Worm (Caenorhabditis elegans) whole organism, late embryonic: ENCODE data around the gene sna-1.
A peak's percentile ranks its signal among the peaks of the same experiment; 100 is the strongest.

Source experiments
- K09A11.1 ChIP-seq: sonication (generic microtip); optimal IDR thresholded peaks from 2 replicates; lab custom pipeline; 2017; ENCODE audit warnings: antibody characterized with exemption, mild to moderate bottlenecking, missing genetic modification characterization, missing compliant biosample characterization; ENCODE audit not compliant: insufficient read depth
- T23F11.4 ChIP-seq: fragments of 200-800 bp; sonication (Bioruptor generic); optimal IDR thresholded peaks from 2 replicates; lab custom pipeline; 2018; ENCODE audit warnings: mild to moderate bottlenecking, missing genetic modification characterization, missing compliant biosample characterization
- ahr-1 ChIP-seq: sonication (generic microtip); optimal IDR thresholded peaks from 2 replicates; lab custom pipeline; 2016; ENCODE audit warnings: missing genetic modification characterization, missing compliant biosample characterization
- ama-1 ChIP-seq: fragments of 150-350 bp; optimal IDR thresholded peaks from 2 replicates; lab custom pipeline; 2014
- ceh-14 ChIP-seq: sonication (generic microtip); optimal IDR thresholded peaks from 2 replicates; lab custom pipeline; 2016; ENCODE audit warnings: missing genotype, missing genetic modification characterization, missing compliant biosample characterization
- ceh-18 ChIP-seq: sonication (generic microtip); optimal IDR thresholded peaks from 2 replicates; lab custom pipeline; 2016; ENCODE audit warnings: missing genetic modification characterization, missing compliant biosample characterization
- ceh-19 ChIP-seq: fragments of 200-800 bp; sonication (Bioruptor generic); optimal IDR thresholded peaks from 2 replicates; lab custom pipeline; 2018; ENCODE audit warnings: mild to moderate bottlenecking, missing genetic modification characterization, missing compliant biosample characterization
- ceh-2 ChIP-seq: sonication (generic microtip); optimal IDR thresholded peaks from 2 replicates; lab custom pipeline; 2016; ENCODE audit warnings: missing genotype, missing genetic modification characterization, missing compliant biosample characterization
- ceh-24 ChIP-seq: sonication (generic microtip); optimal IDR thresholded peaks from 2 replicates; lab custom pipeline; 2016; ENCODE audit warnings: mild to moderate bottlenecking, missing genetic modification characterization, missing compliant biosample characterization
- ceh-30 ChIP-seq: fragments of 150-350 bp; optimal IDR thresholded peaks from 2 replicates; lab custom pipeline; 2014; ENCODE audit warnings: missing biosample characterization, missing genetic modification characterization
- ceh-31 ChIP-seq: sonication (generic microtip); optimal IDR thresholded peaks from 2 replicates; lab custom pipeline; 2016; ENCODE audit warnings: missing genetic modification characterization, missing compliant biosample characterization
- ceh-34 ChIP-seq: sonication (generic microtip); optimal IDR thresholded peaks from 2 replicates; lab custom pipeline; 2016; ENCODE audit warnings: mild to moderate bottlenecking, missing genetic modification characterization, missing compliant biosample characterization
- ceh-48 ChIP-seq: sonication (generic microtip); optimal IDR thresholded peaks from 2 replicates; lab custom pipeline; 2016; ENCODE audit warnings: missing genetic modification characterization, inconsistent platforms, missing compliant biosample characterization
- ceh-6 ChIP-seq: fragments of 200-800 bp; sonication (Bioruptor generic); optimal IDR thresholded peaks from 2 replicates; lab custom pipeline; 2018; ENCODE audit warnings: mild to moderate bottlenecking, missing genetic modification characterization, missing compliant biosample characterization
- ceh-9 ChIP-seq: sonication (generic microtip); optimal IDR thresholded peaks from 2 replicates; lab custom pipeline; 2016; ENCODE audit warnings: mild to moderate bottlenecking, missing genetic modification characterization, inconsistent platforms, missing compliant biosample characterization
- dmd-4 ChIP-seq: sonication (generic microtip); optimal IDR thresholded peaks from 2 replicates; lab custom pipeline; 2016; ENCODE audit warnings: borderline replicate concordance, missing genetic modification characterization, missing compliant biosample characterization
- dve-1 ChIP-seq: sonication (generic microtip); optimal IDR thresholded peaks from 2 replicates; lab custom pipeline; 2017; ENCODE audit warnings: antibody characterized with exemption, mild to moderate bottlenecking, missing genetic modification characterization, missing compliant biosample characterization
- elt-2 ChIP-seq: sonication (generic microtip); optimal IDR thresholded peaks from 2 replicates; lab custom pipeline; 2016; ENCODE audit warnings: missing genetic modification reagents, missing genetic modification characterization, missing compliant biosample characterization
- ets-4 ChIP-seq: sonication (generic microtip); optimal IDR thresholded peaks from 2 replicates; lab custom pipeline; 2016; ENCODE audit warnings: missing genetic modification characterization, missing compliant biosample characterization
- eyg-1 ChIP-seq: sonication (generic microtip); optimal IDR thresholded peaks from 2 replicates; lab custom pipeline; 2016; ENCODE audit warnings: missing genotype, missing genetic modification characterization, missing compliant biosample characterization
- gmeb-2 ChIP-seq: sonication (generic microtip); optimal IDR thresholded peaks from 2 replicates; lab custom pipeline; 2016; ENCODE audit warnings: missing genetic modification characterization, inconsistent platforms, missing compliant biosample characterization
- hlh-30 ChIP-seq: sonication (generic microtip); optimal IDR thresholded peaks from 2 replicates; lab custom pipeline; 2017; ENCODE audit warnings: antibody characterized with exemption, missing genetic modification characterization, missing compliant biosample characterization; ENCODE audit not compliant: insufficient read depth
- hlh-6 ChIP-seq: sonication (generic microtip); optimal IDR thresholded peaks from 2 replicates; lab custom pipeline; 2016; ENCODE audit warnings: missing genotype, missing genetic modification characterization, missing compliant biosample characterization
- lim-6 ChIP-seq: sonication (generic microtip); optimal IDR thresholded peaks from 2 replicates; lab custom pipeline; 2016; ENCODE audit warnings: missing genetic modification characterization, missing compliant biosample characterization
- mec-3 ChIP-seq: sonication (generic microtip); optimal IDR thresholded peaks from 2 replicates; lab custom pipeline; 2016; ENCODE audit warnings: borderline replicate concordance, missing genetic modification characterization, missing compliant biosample characterization
- nhr-11 ChIP-seq: fragments of 150-350 bp; optimal IDR thresholded peaks from 2 replicates; lab custom pipeline; 2014; ENCODE audit warnings: missing biosample characterization, missing genetic modification characterization
- nhr-232 ChIP-seq: sonication (generic microtip); optimal IDR thresholded peaks from 2 replicates; lab custom pipeline; 2016; ENCODE audit warnings: missing genetic modification characterization, missing compliant biosample characterization
- npax-4 ChIP-seq: sonication (generic microtip); optimal IDR thresholded peaks from 2 replicates; lab custom pipeline; 2016; ENCODE audit warnings: missing genetic modification characterization, missing compliant biosample characterization
- odd-2 ChIP-seq: sonication (generic microtip); optimal IDR thresholded peaks from 2 replicates; lab custom pipeline; 2017; ENCODE audit warnings: antibody characterized with exemption, mild to moderate bottlenecking, missing genetic modification characterization, missing compliant biosample characterization
- pax-1 ChIP-seq: fragments of 150-350 bp; optimal IDR thresholded peaks from 2 replicates; lab custom pipeline; 2014; ENCODE audit warnings: missing biosample characterization, missing genetic modification characterization
- pha-2 ChIP-seq: sonication (generic microtip); optimal IDR thresholded peaks from 2 replicates; lab custom pipeline; 2017; ENCODE audit warnings: mild to moderate bottlenecking, missing genetic modification characterization, missing compliant biosample characterization
- sox-2 ChIP-seq: fragments of 200-800 bp; sonication (Bioruptor generic); IDR thresholded peaks from 2 replicates; pipeline ENCODE4 v1.3.6; 2022; ENCODE audit warnings: missing genetic modification reagents, missing genetic modification characterization, missing compliant biosample characterization
- sox-4 ChIP-seq: sonication (generic microtip); optimal IDR thresholded peaks from 2 replicates; lab custom pipeline; 2017; ENCODE audit warnings: mild to moderate bottlenecking, missing genetic modification characterization, inconsistent platforms, missing compliant biosample characterization
- syd-9 ChIP-seq: sonication (generic microtip); optimal IDR thresholded peaks from 2 replicates; lab custom pipeline; 2016; ENCODE audit warnings: mild to moderate bottlenecking, missing genetic modification characterization, moderate library complexity, missing compliant biosample characterization
- tbx-2 ChIP-seq: sonication (generic microtip); optimal IDR thresholded peaks from 2 replicates; lab custom pipeline; 2016; ENCODE audit warnings: missing genetic modification characterization, missing compliant biosample characterization
- tbx-7 ChIP-seq: sonication (generic microtip); optimal IDR thresholded peaks from 2 replicates; lab custom pipeline; 2016; ENCODE audit warnings: missing genotype, missing genetic modification characterization, missing compliant biosample characterization
- unc-42 ChIP-seq: sonication (generic microtip); optimal IDR thresholded peaks from 2 replicates; lab custom pipeline; 2016; ENCODE audit warnings: missing genotype, missing genetic modification characterization, missing compliant biosample characterization

The sna-1 gene

ce11 chrV:6685499-6685898 lies 25.0 kb downstream of the sna-1 start:
- no peak for TF ChIP-seq T23F11.4 (GFP tag; lab: Kevin White, UChicago)
- no peak for TF ChIP-seq gmeb-2 (tag; lab: Kevin White, UChicago)
- TF ChIP-seq tbx-2 (tag; lab: Kevin White, UChicago), result no peak
- TF ChIP-seq ceh-48 (tag; lab: Kevin White, UChicago), result no peak
- TF ChIP-seq tbx-7 (tag; lab: Kevin White, UChicago), result no peak
- no peak for TF ChIP-seq dmd-4 (tag; lab: Kevin White, UChicago)
- no peak for TF ChIP-seq odd-2 (tag; lab: Kevin White, UChicago)
- no peak for TF ChIP-seq elt-2
- no peak for TF ChIP-seq ceh-14
- TF ChIP-seq mec-3 (tag; lab: Kevin White, UChicago), result no peak
- no peak for TF ChIP-seq unc-42 (tag; lab: Kevin White, UChicago)
- no peak for TF ChIP-seq hlh-6 (tag; lab: Kevin White, UChicago)

DNA sequence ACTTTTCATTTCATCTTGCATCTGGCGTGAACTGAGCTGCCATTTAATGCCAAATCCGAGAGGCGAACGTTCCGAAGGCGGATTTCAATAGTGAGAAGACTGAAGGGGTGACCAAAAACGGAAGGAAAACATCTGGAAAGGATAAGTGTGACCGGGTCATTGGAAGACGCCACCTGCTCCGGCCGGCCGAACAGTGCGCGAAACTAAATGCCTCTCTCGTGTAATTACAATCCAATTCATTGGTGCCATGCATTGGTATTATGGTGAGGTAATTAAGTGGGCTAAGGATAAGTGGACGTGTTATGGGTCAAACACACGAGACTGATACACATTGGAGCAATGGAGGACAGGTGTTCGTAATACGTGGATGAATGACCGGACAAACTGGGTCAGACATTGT lies 25.9 kb downstream of the sna-1 start:
- TF ChIP-seq ceh-31 (tag; lab: Kevin White, UChicago) (peak; percentile 40), unc-42 (tag; lab: Kevin White, UChicago) (peak; percentile 43), sox-2 (GFP tag; lab: Robert Waterston, UW) (peak; percentile 38), ahr-1 (tag; lab: Kevin White, UChicago) (no peak), tbx-7 (tag; lab: Kevin White, UChicago) (no peak), syd-9 (tag; lab: Kevin White, UChicago) (no peak), mec-3 (tag; lab: Kevin White, UChicago) (no peak)

ce11 chrV:6683740-6684139 lies 26.7 kb downstream of the sna-1 start:
- TF ChIP-seq lim-6 (tag; lab: Kevin White, UChicago) (no peak), ama-1 (no peak), ceh-6 (GFP tag; lab: Kevin White, UChicago) (no peak), gmeb-2 (tag; lab: Kevin White, UChicago) (no peak), ceh-19 (no peak), ceh-9 (tag; lab: Kevin White, UChicago) (no peak), sox-4 (no peak), pax-1 (tag; lab: Kevin White, UChicago) (no peak), ceh-30 (tag; lab: Kevin White, UChicago) (no peak), dve-1 (tag; lab: Kevin White, UChicago) (no peak), nhr-232 (no peak), ceh-24 (tag; lab: Kevin White, UChicago) (no peak), ceh-18 (tag; lab: Kevin White, UChicago) (no peak), ceh-2 (no peak), tbx-2 (tag; lab: Kevin White, UChicago) (no peak), npax-4 (no peak), ceh-34 (tag; lab: Kevin White, UChicago) (no peak), pha-2 (no peak), eyg-1 (no peak)

DNA sequence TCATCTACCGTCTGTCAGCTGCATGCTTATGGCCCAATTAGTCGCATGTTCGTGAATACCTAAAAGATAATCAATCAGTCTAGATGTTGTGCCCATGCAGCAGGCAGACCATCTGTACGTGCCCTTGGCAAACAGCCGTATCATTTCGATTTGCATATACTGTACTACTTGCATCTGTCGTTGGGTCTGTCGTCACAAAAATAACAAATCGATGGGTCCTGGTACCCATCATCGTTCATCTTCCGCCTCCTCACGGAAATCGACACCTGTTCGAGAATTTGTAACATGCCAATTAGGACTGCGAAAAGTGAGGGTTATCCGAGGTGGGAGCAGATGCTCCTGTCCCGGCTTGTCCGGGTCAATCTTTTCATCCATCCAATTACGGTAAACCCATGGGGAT lies 27.2 kb downstream of the sna-1 start:
- no peak for TF ChIP-seq npax-4
- no peak for TF ChIP-seq dve-1 (tag; lab: Kevin White, UChicago)
- no peak for TF ChIP-seq ceh-2
- TF ChIP-seq ets-4 (tag; lab: Kevin White, UChicago), result no peak
- TF ChIP-seq tbx-2 (tag; lab: Kevin White, UChicago), result no peak
- no peak for TF ChIP-seq ceh-34 (tag; lab: Kevin White, UChicago)
- TF ChIP-seq K09A11.1 (tag; lab: Kevin White, UChicago), result no peak
- TF ChIP-seq nhr-11 (tag; lab: Kevin White, UChicago), result no peak
- no peak for TF ChIP-seq dmd-4 (tag; lab: Kevin White, UChicago)
- no peak for TF ChIP-seq hlh-30 (tag; lab: Kevin White, UChicago)
- TF ChIP-seq mec-3 (tag; lab: Kevin White, UChicago), result no peak
